Worm (Caenorhabditis elegans): ENCODE data around the gene C49F5.13.

C49F5.13 gene

ce11 chrX:11969085-11969484, 7.9 kb downstream of the C49F5.13 start (continued):
- no peak for TF ChIP-seq egl-13 (tag; optimal IDR thresholded peaks at IDR 0.05)
- TF ChIP-seq elt-3 (tag; optimal IDR thresholded peaks at IDR 0.05): no peak
- TF ChIP-seq C04F5.9 (tag; optimal IDR thresholded peaks at IDR 0.05): no peak
- no peak for TF ChIP-seq nhr-84 (tag; optimal IDR thresholded peaks at IDR 0.05)
- no peak for TF ChIP-seq zag-1 (tag; optimal IDR thresholded peaks at IDR 0.05)
- TF ChIP-seq F16B12.6 (tag; optimal IDR thresholded peaks at IDR 0.05): no peak
- no peak for TF ChIP-seq aly-2 (tag; optimal IDR thresholded peaks at IDR 0.05)
- TF ChIP-seq lin-14 (GFP tag; optimal IDR thresholded peaks at IDR 0.05): peak; percentile 26
- peak; percentile 81 for TF ChIP-seq fkh-8 (tag; optimal IDR thresholded peaks at IDR 0.05)
- no peak for TF ChIP-seq C34B4.2 (tag; optimal IDR thresholded peaks at IDR 0.05)
- no peak for TF ChIP-seq nhr-19 (GFP tag; conservative IDR thresholded peaks at IDR 0.05)
- no peak for TF ChIP-seq fkh-4 (tag; optimal IDR thresholded peaks at IDR 0.05; ENCODE audit: borderline replicate concordance)
- no peak for TF ChIP-seq lin-39 (tag; optimal IDR thresholded peaks at IDR 0.05)
- peak; percentile 4 for TF ChIP-seq snu-23 (GFP tag; optimal IDR thresholded peaks at IDR 0.05)
- no peak for TF ChIP-seq zip-4 (GFP tag; optimal IDR thresholded peaks at IDR 0.05)
- no peak for TF ChIP-seq mdl-1 (tag; optimal IDR thresholded peaks at IDR 0.05)
- TF ChIP-seq egl-27 (tag; optimal IDR thresholded peaks at IDR 0.05): no peak
- no peak for TF ChIP-seq unc-86 (tag; optimal IDR thresholded peaks at IDR 0.05)
- TF ChIP-seq nhr-47 (tag; optimal IDR thresholded peaks at IDR 0.05): peak; percentile 27
- no peak for TF ChIP-seq Y116A8C.19 (tag; optimal IDR thresholded peaks at IDR 0.05; ENCODE audit: borderline replicate concordance)
- peak; percentile 0 for TF ChIP-seq xbp-1 (tag; optimal IDR thresholded peaks at IDR 0.05)
- TF ChIP-seq fos-1 (tag; optimal IDR thresholded peaks at IDR 0.05): no peak
- no peak for TF ChIP-seq sptf-1 (tag; optimal IDR thresholded peaks at IDR 0.05)
- no peak for TF ChIP-seq vab-15 (tag; optimal IDR thresholded peaks at IDR 0.05)
- no peak for TF ChIP-seq tbx-2 (tag; optimal IDR thresholded peaks at IDR 0.05)
- TF ChIP-seq skn-1 (tag; optimal IDR thresholded peaks at IDR 0.05): no peak
- TF ChIP-seq nhr-90 (tag; optimal IDR thresholded peaks at IDR 0.05; ENCODE audit: poor library complexity): no peak

ce11 chrX:11969554-11969953, 8.4 kb downstream of the C49F5.13 start:
- no peak for TF ChIP-seq dpl-1 (GFP tag; optimal IDR thresholded peaks at IDR 0.05)
- TF ChIP-seq efl-1 (optimal IDR thresholded peaks at IDR 0.05): no peak
- TF ChIP-seq efl-1 (GFP tag; optimal IDR thresholded peaks at IDR 0.05 in 1 of 2): peak in 1 of 2 experiments; percentile 19
- peak; percentile 60 for TF ChIP-seq nhr-85 (tag)

ce11 chrX:11971323-11971722, 10.1 kb downstream of the C49F5.13 start:
- TF ChIP-seq hlh-4 (tag; optimal IDR thresholded peaks at IDR 0.05) (no peak), vab-15 (tag; optimal IDR thresholded peaks at IDR 0.05) (no peak), nhr-71 (tag; optimal IDR thresholded peaks at IDR 0.05) (no peak), rnt-1 (tag; optimal IDR thresholded peaks at IDR 0.05) (no peak), nhr-76 (tag; optimal IDR thresholded peaks at IDR 0.05) (no peak), ceh-8 (GFP tag; optimal IDR thresholded peaks at IDR 0.05) (no peak), nhr-77 (tag; optimal IDR thresholded peaks at IDR 0.05) (no peak), egl-13 (tag; optimal IDR thresholded peaks at IDR 0.05) (no peak)

ce11 chrX:11974629-11975085, 13.5 kb downstream of the C49F5.13 start, which contains the start of gene set-6:
TSS of gene set-6 (minus strand) at chrX:11974679.
- TF ChIP-seq aha-1 (tag; optimal IDR thresholded peaks at IDR 0.05): no peak
- peak; percentile 55 for TF ChIP-seq snu-23 (GFP tag; optimal IDR thresholded peaks at IDR 0.05)
- TF ChIP-seq nhr-71 (tag; optimal IDR thresholded peaks at IDR 0.05): peak; percentile 30
- no peak for TF ChIP-seq egl-27 (tag; optimal IDR thresholded peaks at IDR 0.05)
- TF ChIP-seq swsn-7 (tag; optimal IDR thresholded peaks at IDR 0.05): peak; percentile 22
- TF ChIP-seq lsy-2 (tag; optimal IDR thresholded peaks at IDR 0.05): peak in 1 of 2 experiments; percentile 49
- TF ChIP-seq irx-1 (tag; optimal IDR thresholded peaks at IDR 0.05): no peak
- peak; percentile 5 for TF ChIP-seq nhr-47 (tag; optimal IDR thresholded peaks at IDR 0.05)
- no peak for TF ChIP-seq pag-3 (tag; optimal IDR thresholded peaks at IDR 0.05; ENCODE audit: borderline replicate concordance, insufficient read depth)
- TF ChIP-seq mep-1 (tag; optimal IDR thresholded peaks at IDR 0.05): peak; percentile 44
- TF ChIP-seq ceh-82 (tag; optimal IDR thresholded peaks at IDR 0.05): peak in 2 of 3 experiments; percentile 17 to 30
- TF ChIP-seq sup-37 (GFP tag; optimal IDR thresholded peaks at IDR 0.05): no peak
- TF ChIP-seq alr-1 (tag; optimal IDR thresholded peaks at IDR 0.05; ENCODE audit: borderline replicate concordance): no peak
- no peak for TF ChIP-seq nhr-84 (tag; optimal IDR thresholded peaks at IDR 0.05)
- TF ChIP-seq rnt-1 (tag; optimal IDR thresholded peaks at IDR 0.05): peak; percentile 2
- TF ChIP-seq lir-3 (tag; optimal IDR thresholded peaks at IDR 0.05; ENCODE audit: poor library complexity): peak; percentile 20
- TF ChIP-seq nhr-20 (tag; optimal IDR thresholded peaks at IDR 0.05): peak; percentile 23
- no peak for TF ChIP-seq snpc-4 (tag; optimal IDR thresholded peaks at IDR 0.05)
